Fruit fly (Drosophila melanogaster): Measurements from ENCODE around the gene MESK4.

dm6 chr3R:16974904-16975303 lies 13.7 kb upstream of the MESK4 start, which contains the start of gene VhaM9.7-d:
- TF ChIP-seq EcR (GFP tag; optimal IDR thresholded peaks at IDR 0.05): no peak
- TF ChIP-seq CG17806 (tag; optimal IDR thresholded peaks at IDR 0.05): no peak
- no peak for TF ChIP-seq Ets98B (GFP tag; IDR thresholded peaks at IDR 0.05)
- TF ChIP-seq CG14655 (GFP tag; optimal IDR thresholded peaks at IDR 0.05): no peak
- no peak for TF ChIP-seq Pif1A (GFP tag; optimal IDR thresholded peaks at IDR 0.05)
- TF ChIP-seq CG8159 (tag; optimal IDR thresholded peaks at IDR 0.05): no peak
- no peak for TF ChIP-seq CG10348 (GFP tag; IDR thresholded peaks at IDR 0.05)
- TF ChIP-seq Pif1B (GFP tag; optimal IDR thresholded peaks at IDR 0.05): no peak
- no peak for TF ChIP-seq rn (GFP tag; IDR thresholded peaks at IDR 0.05)

Data from whole organism, pupa.